Fruit fly (Drosophila melanogaster): ENCODE results near the gene Rala.
A peak's percentile ranks its signal among the peaks of the same experiment; 100 is the strongest.

Gene Rala

dm6 chrX:3722975-3723374 is 3.5 kb upstream of the Rala start (continued):
- 0 out of 4 replicates have a peak, but pooled peaks have one; percentile 28 for TF ChIP-seq Dll (GFP tag; IDR thresholded peaks at IDR 0.05; ENCODE audit: partially characterized antibody)
- no peak for TF ChIP-seq gcm2 (GFP tag; optimal IDR thresholded peaks at IDR 0.05)
- TF ChIP-seq CG17612 (GFP tag; IDR thresholded peaks at IDR 0.05): no peak
- TF ChIP-seq sd (tag; optimal IDR thresholded peaks at IDR 0.05): no peak
- no peak for TF ChIP-seq dm (GFP tag; optimal IDR thresholded peaks at IDR 0.05)
- peak; percentile 55 to 71 for TF ChIP-seq Trl (optimal IDR thresholded peaks at IDR 0.05)
- TF ChIP-seq Trl (GFP tag; optimal IDR thresholded peaks at IDR 0.05): no peak
- TF ChIP-seq fru (optimal IDR thresholded peaks at IDR 0.05): no peak
- no peak for TF ChIP-seq lov (optimal IDR thresholded peaks at IDR 0.05)
- no peak for TF ChIP-seq lov (GFP tag; IDR thresholded peaks at IDR 0.05)
- peak; percentile 22; the same call in 1 of the 2 replicates for TF ChIP-seq vvl (GFP tag; IDR thresholded peaks at IDR 0.05)
- TF ChIP-seq hbn (GFP tag; IDR thresholded peaks at IDR 0.05; ENCODE audit: partially characterized antibody): 0 out of 2 replicates have a peak, but pooled peaks have one; percentile 13
- TF ChIP-seq E2f2 (GFP tag; IDR thresholded peaks at IDR 0.05): peak; percentile 57
- peak; percentile 47 for TF ChIP-seq CG1832 (GFP tag; optimal IDR thresholded peaks at IDR 0.05)
- no peak for TF ChIP-seq CG17829 (tag; optimal IDR thresholded peaks at IDR 0.05)
- TF ChIP-seq Adf1 (GFP tag; IDR thresholded peaks at IDR 0.05): peak; percentile 38
- peak; percentile 51 for TF ChIP-seq stwl (tag; optimal IDR thresholded peaks at IDR 0.05)
- TF ChIP-seq CG10209 (GFP tag; optimal IDR thresholded peaks at IDR 0.05): no peak
- no peak for TF ChIP-seq tap (tag; optimal IDR thresholded peaks at IDR 0.05)
- TF ChIP-seq sqz (GFP tag; optimal IDR thresholded peaks at IDR 0.05): peak; percentile 4
- TF ChIP-seq CG13296 (GFP tag; optimal IDR thresholded peaks at IDR 0.05): no peak
- no peak for TF ChIP-seq CG14667 (GFP tag; IDR thresholded peaks at IDR 0.05)
- TF ChIP-seq CG5180 (GFP tag; optimal IDR thresholded peaks at IDR 0.05): peak; percentile 29
- no peak for TF ChIP-seq CG2678 (tag; optimal IDR thresholded peaks at IDR 0.05)
- no peak for TF ChIP-seq Poxn (GFP tag; IDR thresholded peaks at IDR 0.05)
- peak in 1 of 2 experiments; percentile 88 for TF ChIP-seq Eip74EF (GFP tag; optimal IDR thresholded peaks at IDR 0.05)
- TF ChIP-seq CG17186 (GFP tag; optimal IDR thresholded peaks at IDR 0.05): peak; percentile 41
- TF ChIP-seq Ada2b (GFP tag; IDR thresholded peaks at IDR 0.05): no peak
- TF ChIP-seq BEAF-32 (GFP tag; optimal IDR thresholded peaks at IDR 0.05): peak; percentile 4
- no peak for TF ChIP-seq CG31441 (GFP tag; IDR thresholded peaks at IDR 0.05)
- no peak for TF ChIP-seq mam (GFP tag; optimal IDR thresholded peaks at IDR 0.05)
- no peak for TF ChIP-seq Ssrp (tag; optimal IDR thresholded peaks at IDR 0.05)

- no peak for TF ChIP-seq Dll (GFP tag; IDR thresholded peaks at IDR 0.05; ENCODE audit: partially characterized antibody)
- no peak for TF ChIP-seq CG9797 (GFP tag; optimal IDR thresholded peaks at IDR 0.05)
- TF ChIP-seq repo (GFP tag; optimal IDR thresholded peaks at IDR 0.05): no peak
- TF ChIP-seq jumu (GFP tag; optimal IDR thresholded peaks at IDR 0.05): no peak
- TF ChIP-seq row (GFP tag; IDR thresholded peaks at IDR 0.05): peak; percentile 55
- peak; percentile 47; the same call in 1 of the 2 replicates for TF ChIP-seq stc (GFP tag; IDR thresholded peaks at IDR 0.05)
- no peak for TF ChIP-seq tin (GFP tag; optimal IDR thresholded peaks at IDR 0.05)
- TF ChIP-seq Drgx (GFP tag; IDR thresholded peaks at IDR 0.05): peak; percentile 76
- TF ChIP-seq CG7987 (GFP tag; optimal IDR thresholded peaks at IDR 0.05): no peak
- peak; percentile 36 for TF ChIP-seq CG2678 (tag; optimal IDR thresholded peaks at IDR 0.05)
- peak; percentile 43 for TF ChIP-seq dmrt99B (tag; optimal IDR thresholded peaks at IDR 0.05)
- no peak for TF ChIP-seq Awh (GFP tag; IDR thresholded peaks at IDR 0.05)
- no peak for TF ChIP-seq CG15696 (tag; optimal IDR thresholded peaks at IDR 0.05)
- TF ChIP-seq CG2712 (tag; optimal IDR thresholded peaks at IDR 0.05): peak; percentile 15
- TF ChIP-seq Ravus (GFP tag; IDR thresholded peaks at IDR 0.05): no peak
- TF ChIP-seq gem (tag; optimal IDR thresholded peaks at IDR 0.05): peak; percentile 42
- peak; percentile 3 for TF ChIP-seq CG15269 (tag; optimal IDR thresholded peaks at IDR 0.05)
- TF ChIP-seq ATbp (GFP tag; optimal IDR thresholded peaks at IDR 0.05): peak; percentile 33
- no peak for TF ChIP-seq pb (GFP tag; optimal IDR thresholded peaks at IDR 0.05)
- peak; percentile 34 for TF ChIP-seq lab (GFP tag; optimal IDR thresholded peaks at IDR 0.05)
- TF ChIP-seq luna (GFP tag; optimal IDR thresholded peaks at IDR 0.05): no peak
- no peak for TF ChIP-seq gfzf (GFP tag; optimal IDR thresholded peaks at IDR 0.05)
- TF ChIP-seq dpn (GFP tag; optimal IDR thresholded peaks at IDR 0.05): peak in 1 of 2 experiments; percentile 15
Observed at dm6 chrX:3722209-3722608, 2.8 kb upstream of the Rala start.
